Fruit fly (Drosophila melanogaster) whole organism, embryonic: ENCODE data around the gene CG16734.
A peak's percentile ranks its signal among the peaks of the same experiment; 100 is the strongest.

Source experiments
- CG10267 ChIP-seq: fragments of 200-800 bp; sonication (Bioruptor generic); optimal IDR thresholded peaks from 2 replicates; lab custom pipeline; 2018; ENCODE audit warnings: missing biosample characterization, mild to moderate bottlenecking, missing genetic modification characterization, moderate library complexity
- CG10366 ChIP-seq: fragments of 200-800 bp; sonication (Bioruptor generic); IDR thresholded peaks from 2 replicates; pipeline ENCODE4 v1.3.6; 2022; ENCODE audit warnings: missing biosample characterization, missing genetic modification characterization
- CG13123 ChIP-seq: fragments of 200-800 bp; sonication (Bioruptor generic); optimal IDR thresholded peaks from 2 replicates; lab custom pipeline; 2016; ENCODE audit warnings: missing biosample characterization, missing genetic modification characterization
- CG15479 ChIP-seq: fragments of 200-800 bp; sonication (Bioruptor generic); optimal IDR thresholded peaks from 3 replicates; lab custom pipeline; 2019; ENCODE audit warnings: missing biosample characterization, mild to moderate bottlenecking, missing genetic modification characterization, moderate library complexity
- CG16779 ChIP-seq: fragments of 200-800 bp; sonication (Bioruptor generic); IDR thresholded peaks from 2 replicates; pipeline ENCODE4 v1.3.6; 2022; ENCODE audit warnings: missing biosample characterization, missing genetic modification characterization
- CG16813 ChIP-seq: fragments of 200-800 bp; sonication (Bioruptor generic); IDR thresholded peaks from 3 replicates; pipeline ENCODE4 v1.3.6; 2022; ENCODE audit warnings: missing biosample characterization, missing genetic modification characterization; ENCODE audit not compliant: partially characterized antibody
- CG2875 ChIP-seq: fragments of 200-800 bp; sonication (Bioruptor generic); optimal IDR thresholded peaks from 2 replicates; lab custom pipeline; 2017; ENCODE audit warnings: missing biosample characterization, mild to moderate bottlenecking, missing genetic modification characterization, missing genetic modification reagents
- CG32767 ChIP-seq: fragments of 200-800 bp; sonication (Bioruptor generic); IDR thresholded peaks from 2 replicates; pipeline ENCODE4 v1.3.6; 2022; ENCODE audit warnings: missing biosample characterization, missing genetic modification characterization
- CG33557 ChIP-seq: fragments of 200-800 bp; sonication (Bioruptor generic); optimal IDR thresholded peaks from 2 replicates; lab custom pipeline; 2019; ENCODE audit warnings: missing biosample characterization, mild to moderate bottlenecking, missing genetic modification characterization, moderate library complexity
- CG4707 ChIP-seq: fragments of 200-800 bp; sonication (Bioruptor generic); optimal IDR thresholded peaks from 2 replicates; lab custom pipeline; 2018; ENCODE audit warnings: missing biosample characterization, mild to moderate bottlenecking, missing genetic modification characterization, moderate library complexity
- CG6254 ChIP-seq: fragments of 200-800 bp; sonication (Bioruptor generic); optimal IDR thresholded peaks from 3 replicates; lab custom pipeline; 2017; ENCODE audit warnings: mild to moderate bottlenecking, missing biosample characterization, missing genetic modification reagents, missing genetic modification characterization
- CG6683 ChIP-seq: fragments of 200-800 bp; sonication (Bioruptor generic); optimal IDR thresholded peaks from 2 replicates; lab custom pipeline; 2017; ENCODE audit warnings: missing biosample characterization, mild to moderate bottlenecking, missing genetic modification characterization, missing genetic modification reagents
- CG6791 ChIP-seq: fragments of 200-800 bp; sonication (Bioruptor generic); IDR thresholded peaks from 3 replicates; pipeline ENCODE4 v1.3.6; 2022; ENCODE audit warnings: missing biosample characterization, missing genetic modification characterization; ENCODE audit not compliant: partially characterized antibody
- CG8924 ChIP-seq: fragments of 200-800 bp; optimal IDR thresholded peaks from 3 replicates; lab custom pipeline; 2019; ENCODE audit warnings: missing biosample characterization, mild to moderate bottlenecking, missing genetic modification characterization, moderate library complexity
- CG9215 ChIP-seq: fragments of 200-800 bp; sonication (Bioruptor generic); IDR thresholded peaks from 2 replicates; pipeline ENCODE4 v1.3.6; 2022; ENCODE audit warnings: missing biosample characterization, missing genetic modification characterization
- CG9609 ChIP-seq: fragments of 200-800 bp; sonication (Bioruptor generic); optimal IDR thresholded peaks from 3 replicates; lab custom pipeline; 2016; ENCODE audit warnings: missing biosample characterization, missing genetic modification characterization
- CG9876 ChIP-seq: fragments of 200-800 bp; sonication (Bioruptor generic); optimal IDR thresholded peaks from 2 replicates; lab custom pipeline; 2016; ENCODE audit warnings: missing biosample characterization, missing genetic modification characterization
- CG9932 ChIP-seq: fragments of 200-800 bp; sonication (Bioruptor generic); IDR thresholded peaks from 2 replicates; pipeline ENCODE4 v1.3.6; 2022; ENCODE audit warnings: missing biosample characterization, missing genetic modification characterization
- Dfd ChIP-seq, 2 experiments: fragments of >200 bp; optimal IDR thresholded peaks; 2 replicates each; lab custom pipeline; 2017; ENCODE audit warnings: missing biosample characterization in 2 of 2, missing genetic modification characterization in 2 of 2
- Dll ChIP-seq: fragments of 200-800 bp; sonication (Bioruptor generic); IDR thresholded peaks from 4 replicates; pipeline ENCODE4 v1.3.6; 2022; ENCODE audit warnings: missing biosample characterization, missing genetic modification characterization; ENCODE audit not compliant: partially characterized antibody
- Ets65A ChIP-seq: fragments of 200-800 bp; sonication (Bioruptor generic); peaks from one replicate; lab custom pipeline; 2016; ENCODE audit warnings: missing biosample characterization, missing genetic modification characterization
- Hmr ChIP-seq: fragments of 200-800 bp; sonication (Bioruptor generic); optimal IDR thresholded peaks from 3 replicates; lab custom pipeline; 2017; ENCODE audit warnings: mild to moderate bottlenecking, missing biosample characterization, missing genetic modification reagents, missing genetic modification characterization
- Lim3 ChIP-seq: fragments of 200-800 bp; sonication (Bioruptor generic); IDR thresholded peaks from 2 replicates; pipeline ENCODE4 v1.3.6; 2022; ENCODE audit warnings: missing biosample characterization, missing genetic modification characterization
- NK7.1 ChIP-seq: fragments of 200-800 bp; sonication (Bioruptor generic); optimal IDR thresholded peaks from 3 replicates; lab custom pipeline; 2016; ENCODE audit warnings: missing biosample characterization, missing genetic modification characterization
- Sox102F ChIP-seq: fragments of 200-800 bp; sonication (Bioruptor generic); optimal IDR thresholded peaks from 2 replicates; lab custom pipeline; 2018; ENCODE audit warnings: missing biosample characterization, mild to moderate bottlenecking, missing genetic modification characterization, moderate library complexity
- YL-1 ChIP-seq: fragments of 200-800 bp; sonication (Bioruptor generic); optimal IDR thresholded peaks from 3 replicates; lab custom pipeline; 2017; ENCODE audit warnings: missing biosample characterization, mild to moderate bottlenecking, missing genetic modification characterization
- ash1 ChIP-seq: fragments of 200-800 bp; sonication (Bioruptor generic); optimal IDR thresholded peaks from 2 replicates; lab custom pipeline; 2018; ENCODE audit warnings: missing biosample characterization, mild to moderate bottlenecking, missing genetic modification characterization
- br ChIP-seq: fragments of >200 bp; optimal IDR thresholded peaks from 2 replicates; lab custom pipeline; 2017
- chinmo ChIP-seq: fragments of 200-800 bp; sonication (Bioruptor generic); IDR thresholded peaks from 4 replicates; pipeline ENCODE4 v1.3.6; 2022; ENCODE audit warnings: missing biosample characterization, missing genetic modification characterization; ENCODE audit not compliant: partially characterized antibody
- da ChIP-seq: fragments of 200-800 bp; sonication (Bioruptor generic); optimal IDR thresholded peaks from 2 replicates; lab custom pipeline; 2016; ENCODE audit warnings: missing biosample characterization, missing genetic modification characterization
- dmrt99B ChIP-seq: fragments of 200-800 bp; sonication (Bioruptor generic); optimal IDR thresholded peaks from 2 replicates; lab custom pipeline; 2018; ENCODE audit warnings: missing biosample characterization, mild to moderate bottlenecking, missing genetic modification characterization, moderate library complexity
- dpn ChIP-seq, 2 experiments: fragments of 200-800 bp; sonication (Bioruptor generic); optimal IDR thresholded peaks; 3 replicates each; lab custom pipeline; 2016; ENCODE audit warnings: missing biosample characterization in 2 of 2, missing genetic modification characterization in 2 of 2
- emc ChIP-seq: fragments of 200-800 bp; sonication (Bioruptor generic); optimal IDR thresholded peaks from 2 replicates; lab custom pipeline; 2016; ENCODE audit warnings: missing biosample characterization, missing genetic modification characterization
- ems ChIP-seq: fragments of 200-800 bp; sonication (Bioruptor generic); optimal IDR thresholded peaks from 3 replicates; lab custom pipeline; 2016; ENCODE audit warnings: missing biosample characterization, missing genetic modification characterization
- grau ChIP-seq: fragments of 200-800 bp; optimal IDR thresholded peaks from 3 replicates; lab custom pipeline; 2019; ENCODE audit warnings: missing biosample characterization, mild to moderate bottlenecking, missing genetic modification characterization, moderate library complexity
- gsb-n ChIP-seq: fragments of 200-800 bp; sonication (Bioruptor generic); optimal IDR thresholded peaks from 3 replicates; lab custom pipeline; 2018; ENCODE audit warnings: missing biosample characterization, mild to moderate bottlenecking, missing genetic modification characterization
- ham ChIP-seq: fragments of 200-800 bp; sonication (Bioruptor generic); IDR thresholded peaks from 2 replicates; pipeline ENCODE4 v1.3.6; 2022; ENCODE audit warnings: missing biosample characterization, missing genetic modification characterization
- jigr1 ChIP-seq: fragments of 200-800 bp; sonication (Bioruptor generic); IDR thresholded peaks from 3 replicates; pipeline ENCODE4 v1.3.6; 2022; ENCODE audit warnings: missing biosample characterization, missing genetic modification characterization
- klu ChIP-seq: fragments of 200-800 bp; sonication (Bioruptor generic); IDR thresholded peaks from 2 replicates; pipeline ENCODE4 v1.3.6; 2022; ENCODE audit warnings: missing biosample characterization, missing genetic modification characterization
- pb ChIP-seq: fragments of 200-800 bp; sonication (Bioruptor generic); optimal IDR thresholded peaks from 3 replicates; lab custom pipeline; 2016; ENCODE audit warnings: missing biosample characterization, missing genetic modification characterization
- pfk ChIP-seq: fragments of 200-800 bp; sonication (Bioruptor generic); optimal IDR thresholded peaks from 2 replicates; lab custom pipeline; 2018; ENCODE audit warnings: missing biosample characterization, mild to moderate bottlenecking, missing genetic modification characterization, moderate library complexity
- salm ChIP-seq: fragments of 200-800 bp; sonication (Bioruptor generic); optimal IDR thresholded peaks from 2 replicates; lab custom pipeline; 2018; ENCODE audit warnings: missing biosample characterization, mild to moderate bottlenecking, missing genetic modification characterization
- sd ChIP-seq: fragments of 200-800 bp; sonication (Bioruptor generic); optimal IDR thresholded peaks from 3 replicates; lab custom pipeline; 2018; ENCODE audit warnings: missing biosample characterization, mild to moderate bottlenecking, missing genetic modification characterization, moderate library complexity
- shn ChIP-seq: fragments of 200-800 bp; sonication (Bioruptor generic); optimal IDR thresholded peaks from 3 replicates; lab custom pipeline; 2016; ENCODE audit warnings: missing biosample characterization, missing genetic modification characterization
- sim ChIP-seq: fragments of 200-800 bp; sonication (Bioruptor generic); IDR thresholded peaks from 2 replicates; pipeline ENCODE4 v1.3.6; 2022; ENCODE audit warnings: missing biosample characterization, missing genetic modification characterization
- sr ChIP-seq: fragments of 200-800 bp; sonication (Bioruptor generic); IDR thresholded peaks from 3 replicates; pipeline ENCODE4 v1.3.6; 2022; ENCODE audit warnings: missing biosample characterization, missing genetic modification characterization
- stc ChIP-seq: fragments of 200-800 bp; sonication (Bioruptor generic); IDR thresholded peaks from 2 replicates; pipeline ENCODE4 v1.3.6; 2022; ENCODE audit warnings: missing biosample characterization, missing genetic modification characterization
- tio ChIP-seq: fragments of 200-800 bp; sonication (Bioruptor generic); optimal IDR thresholded peaks from 2 replicates; lab custom pipeline; 2017; ENCODE audit warnings: missing biosample characterization, missing genetic modification characterization, inconsistent platforms
- tll ChIP-seq, 2 experiments: fragments of 200-800 bp in 1 of 2; fragments of >200 bp in 1 of 2; sonication (Bioruptor generic) in 1 of 2; optimal IDR thresholded peaks; 2 replicates each; lab custom pipeline; 2017 to 2019; ENCODE audit warnings: missing biosample characterization in 2 of 2, missing genetic modification characterization in 2 of 2, mild to moderate bottlenecking in 1 of 2, moderate library complexity in 1 of 2
- ttk ChIP-seq: fragments of 200-800 bp; sonication (Bioruptor generic); IDR thresholded peaks from 2 replicates; pipeline ENCODE4 v2.1.2; 2022; ENCODE audit warnings: missing biosample characterization, missing genetic modification characterization
- zen ChIP-seq: fragments of 200-800 bp; sonication (Bioruptor generic); optimal IDR thresholded peaks from 3 replicates; lab custom pipeline; 2018; ENCODE audit warnings: missing biosample characterization, mild to moderate bottlenecking, missing genetic modification characterization, moderate library complexity

The CG16734 gene

DNA sequence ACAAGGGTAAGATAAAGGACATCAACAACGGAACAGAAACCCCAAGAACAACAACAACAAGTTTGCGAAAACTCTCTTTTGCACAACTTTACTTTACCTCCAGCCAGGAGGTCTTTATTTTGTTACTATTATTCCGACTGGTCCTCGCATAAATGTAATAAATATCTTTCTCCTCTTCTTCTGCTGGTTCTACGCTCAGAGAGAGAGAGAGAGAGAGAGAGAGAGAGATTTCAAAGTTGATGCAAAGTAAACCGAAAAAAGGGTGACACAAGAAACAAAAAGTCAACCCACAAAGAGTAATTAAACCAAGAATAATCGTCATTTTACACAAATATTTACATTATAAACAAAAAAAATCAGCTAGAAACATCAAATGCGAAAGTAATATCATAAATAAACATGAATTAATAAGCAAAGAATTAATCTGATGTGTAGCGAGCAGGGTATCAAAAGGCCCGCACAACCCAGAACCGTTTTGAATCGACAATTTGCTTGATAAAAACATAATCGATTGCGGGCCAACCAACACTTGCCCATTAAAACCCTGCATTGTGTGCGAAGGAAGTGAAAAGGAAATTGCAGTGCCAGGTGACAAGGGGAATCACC lies 24.8 kb upstream of the CG16734 start (continued):
- TF ChIP-seq zen (tag; lab: Kevin White, UChicago): no peak
- no peak for TF ChIP-seq chinmo (GFP tag; lab: Robert Waterston, UW)
- TF ChIP-seq sr (GFP tag; lab: Robert Waterston, UW): no peak
- TF ChIP-seq CG9876 (GFP tag; lab: Kevin White, UChicago): no peak
- TF ChIP-seq CG9609 (GFP tag; lab: Kevin White, UChicago): no peak
- TF ChIP-seq tll (GFP tag; optimal IDR thresholded peaks at IDR 0.05; lab: Kevin White, UChicago): no peak
- no peak for TF ChIP-seq Dfd (GFP tag; optimal IDR thresholded peaks at IDR 0.05; lab: Kevin White, UChicago)
- no peak for TF ChIP-seq YL-1
- TF ChIP-seq sd: no peak
- TF ChIP-seq shn (GFP tag; lab: Kevin White, UChicago): no peak
- no peak for TF ChIP-seq Hmr (GFP tag; lab: Kevin White, UChicago)
- peak; percentile 36 for TF ChIP-seq Sox102F
- no peak for TF ChIP-seq CG16779
- TF ChIP-seq klu (GFP tag; lab: Robert Waterston, UW): no peak
- TF ChIP-seq emc (GFP tag; lab: Kevin White, UChicago): no peak
- TF ChIP-seq stc (GFP tag; lab: Robert Waterston, UW): no peak
- TF ChIP-seq CG6791 (GFP tag; lab: Robert Waterston, UW): no peak
- no peak for TF ChIP-seq ham
- no peak for TF ChIP-seq Lim3 (GFP tag; lab: Robert Waterston, UW)
- TF ChIP-seq pfk (GFP tag; lab: Kevin White, UChicago): no peak
- TF ChIP-seq jigr1: no peak
- TF ChIP-seq CG10267: no peak
- TF ChIP-seq da (GFP tag; lab: Kevin White, UChicago): no peak
- no peak for TF ChIP-seq CG6254 (GFP tag; lab: Kevin White, UChicago)
- TF ChIP-seq CG15479 (GFP tag; lab: Kevin White, UChicago): no peak
- no peak for TF ChIP-seq br (lab: Kevin White, UChicago)
- TF ChIP-seq dpn (GFP tag; optimal IDR thresholded peaks at IDR 0.05; lab: Kevin White, UChicago): no peak
- no peak for TF ChIP-seq CG6683
- no peak for TF ChIP-seq CG33557
- TF ChIP-seq ttk (GFP tag; lab: Robert Waterston, UW): no peak
- TF ChIP-seq ems (GFP tag; lab: Kevin White, UChicago): no peak
- no peak for TF ChIP-seq pb (GFP tag; lab: Kevin White, UChicago)
- no peak for TF ChIP-seq Ets65A
- no peak for TF ChIP-seq CG10366 (GFP tag; lab: Robert Waterston, UW)
- no peak for TF ChIP-seq tio (GFP tag; lab: Kevin White, UChicago)
- TF ChIP-seq ash1: no peak
- TF ChIP-seq CG8924 (tag; lab: Kevin White, UChicago): peak; percentile 20
- no peak for TF ChIP-seq CG9932 (GFP tag; lab: Robert Waterston, UW)
- TF ChIP-seq CG2875 (GFP tag; lab: Kevin White, UChicago): no peak
- TF ChIP-seq dmrt99B (tag; lab: Kevin White, UChicago): no peak
- no peak for TF ChIP-seq sim
- no peak for TF ChIP-seq CG16813
- peak; percentile 0 for TF ChIP-seq gsb-n
- TF ChIP-seq grau: peak; percentile 4
- no peak for TF ChIP-seq CG32767 (GFP tag; lab: Robert Waterston, UW)
- no peak for TF ChIP-seq NK7.1 (GFP tag; lab: Kevin White, UChicago)
- TF ChIP-seq CG13123 (GFP tag; lab: Kevin White, UChicago): no peak
- TF ChIP-seq CG4707 (GFP tag; lab: Kevin White, UChicago): no peak
- no peak for TF ChIP-seq Dll (GFP tag; lab: Robert Waterston, UW)
- no peak for TF ChIP-seq salm (tag; lab: Kevin White, UChicago)
- no peak for TF ChIP-seq CG9215 (GFP tag; lab: Robert Waterston, UW)
